Worm (Caenorhabditis elegans): ENCODE measurements around the gene sorb-1.

The sorb-1 gene

DNA sequence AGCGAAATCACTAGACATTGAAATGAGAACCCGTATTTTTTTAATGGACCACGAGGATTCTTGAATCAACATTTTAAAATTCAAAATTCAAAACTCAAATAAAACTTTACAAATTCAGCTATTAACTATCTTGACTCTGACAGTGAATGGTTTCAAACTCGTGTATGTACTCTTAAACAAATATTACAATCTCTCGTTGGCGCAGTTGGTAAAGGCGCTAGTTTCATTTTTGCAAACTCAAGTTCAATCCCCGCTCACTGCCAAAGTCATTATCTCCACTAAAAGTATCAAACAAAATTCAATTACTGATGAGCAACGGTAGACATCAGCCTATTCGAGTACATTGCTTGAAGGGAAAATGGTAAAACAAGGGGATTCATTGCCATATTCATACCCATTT, 48.7 kb upstream of the sorb-1 start (continued):
- TF ChIP-seq zfp-2 (tag; optimal IDR thresholded peaks at IDR 0.05), result no peak
- no peak for TF ChIP-seq mdt-29 (GFP tag; IDR thresholded peaks at IDR 0.05)
- TF ChIP-seq lim-7 (GFP tag; IDR thresholded peaks at IDR 0.05), result peak; percentile 86
- peak; percentile 42 for TF ChIP-seq Y5F2A.4 (GFP tag; optimal IDR thresholded peaks at IDR 0.05)
- TF ChIP-seq cey-2 (tag; optimal IDR thresholded peaks at IDR 0.05; ENCODE audit: borderline replicate concordance, insufficient read depth), result no peak
- no peak for TF ChIP-seq unc-130 (GFP tag; optimal IDR thresholded peaks at IDR 0.05)
- peak; percentile 54 for TF ChIP-seq ztf-7 (tag; optimal IDR thresholded peaks at IDR 0.05)
- TF ChIP-seq R02D3.7 (tag; optimal IDR thresholded peaks at IDR 0.05), result no peak
- no peak for TF ChIP-seq nhr-11 (tag; optimal IDR thresholded peaks at IDR 0.05)
- TF ChIP-seq madf-5 (GFP tag; IDR thresholded peaks at IDR 0.05), result peak; percentile 26 to 45; a peak in 1 of 4 replicates
- TF ChIP-seq mxl-3 (GFP tag; optimal IDR thresholded peaks at IDR 0.05), result peak; percentile 2
- no peak for TF ChIP-seq nhr-76 (tag; optimal IDR thresholded peaks at IDR 0.05)
- TF ChIP-seq dve-1 (tag; optimal IDR thresholded peaks at IDR 0.05; ENCODE audit: insufficient read depth), result no peak
- TF ChIP-seq F10B5.3 (tag; optimal IDR thresholded peaks at IDR 0.05), result no peak
- no peak for TF ChIP-seq dmd-9 (GFP tag; IDR thresholded peaks at IDR 0.05)
- no peak for TF ChIP-seq ces-1 (GFP tag; optimal IDR thresholded peaks at IDR 0.05)
- no peak for TF ChIP-seq mxl-2 (GFP tag; conservative IDR thresholded peaks at IDR 0.05)
- 0 out of 2 replicates have a peak, but pooled peaks have one; percentile 49 for TF ChIP-seq madf-9 (GFP tag; conservative IDR thresholded peaks at IDR 0.05)
- no peak for TF ChIP-seq nhr-48 (tag; optimal IDR thresholded peaks at IDR 0.05)
- TF ChIP-seq T26A8.4 (GFP tag; IDR thresholded peaks at IDR 0.05), result no peak
- peak; percentile 74; the same call in 1 of the 2 replicates for TF ChIP-seq dmd-8 (GFP tag; IDR thresholded peaks at IDR 0.05)
- TF ChIP-seq lin-39 (tag; optimal IDR thresholded peaks at IDR 0.05), result no peak
- TF ChIP-seq egl-43 (GFP tag; IDR thresholded peaks at IDR 0.05), result no peak
- peak in 1 of 2 experiments; percentile 58 for TF ChIP-seq daf-16 (GFP tag; optimal IDR thresholded peaks at IDR 0.05)
- TF ChIP-seq daf-16 (tag; optimal IDR thresholded peaks at IDR 0.05), result peak; percentile 23
- no peak for TF ChIP-seq ceh-82 (tag; optimal IDR thresholded peaks at IDR 0.05)
- TF ChIP-seq duxl-1 (tag; optimal IDR thresholded peaks at IDR 0.05; ENCODE audit: poor library complexity), result no peak
- no peak for TF ChIP-seq php-3 (GFP tag; IDR thresholded peaks at IDR 0.05)
- no peak for TF ChIP-seq dpl-1 (GFP tag; optimal IDR thresholded peaks at IDR 0.05)
- TF ChIP-seq mep-1 (tag; optimal IDR thresholded peaks at IDR 0.05), result no peak
- peak; percentile 77 for TF ChIP-seq aha-1 (tag)
- no peak for TF ChIP-seq snpc-4 (tag; optimal IDR thresholded peaks at IDR 0.05)
- TF ChIP-seq lin-13 (GFP tag; optimal IDR thresholded peaks at IDR 0.05), result no peak
- TF ChIP-seq saeg-2 (GFP tag; IDR thresholded peaks at IDR 0.05), result no peak
- no peak for TF ChIP-seq zip-11 (GFP tag; IDR thresholded peaks at IDR 0.05)
- TF ChIP-seq lin-38 (GFP tag; IDR thresholded peaks at IDR 0.05), result peak; percentile 58
- TF ChIP-seq zfp-3 (GFP tag; conservative IDR thresholded peaks at IDR 0.05), result 0 out of 2 replicates have a peak, but pooled peaks have one; percentile 11
- peak; percentile 58; the same call in 1 of the 2 replicates for TF ChIP-seq pha-4 (GFP tag; IDR thresholded peaks at IDR 0.05)
- TF ChIP-seq pha-4 (tag; optimal IDR thresholded peaks at IDR 0.05), result no peak
- TF ChIP-seq set-16 (GFP tag; IDR thresholded peaks at IDR 0.05), result no peak
- TF ChIP-seq daf-12 (tag; optimal IDR thresholded peaks at IDR 0.05), result no peak
- TF ChIP-seq nhr-102 (tag; optimal IDR thresholded peaks at IDR 0.05), result no peak
- no peak for TF ChIP-seq zag-1 (tag; optimal IDR thresholded peaks at IDR 0.05)
- TF ChIP-seq nhr-77 (tag; optimal IDR thresholded peaks at IDR 0.05), result no peak
- TF ChIP-seq daf-19 (GFP tag; conservative IDR thresholded peaks at IDR 0.05), result no peak
- no peak for TF ChIP-seq skn-1 (tag; optimal IDR thresholded peaks at IDR 0.05)
- TF ChIP-seq ceh-62 (tag; optimal IDR thresholded peaks at IDR 0.05), result no peak
- peak; percentile 34 for TF ChIP-seq mes-2 (tag; optimal IDR thresholded peaks at IDR 0.05; ENCODE audit: poor library complexity, severe bottlenecking)
- TF ChIP-seq spr-3 (GFP tag; optimal IDR thresholded peaks at IDR 0.05), result no peak
- no peak for TF ChIP-seq Y105C5A.15 (GFP tag; IDR thresholded peaks at IDR 0.05)
- no peak for TF ChIP-seq F49E8.2 (tag; optimal IDR thresholded peaks at IDR 0.05; ENCODE audit: borderline replicate concordance)
- no peak for TF ChIP-seq tag-97 (GFP tag; IDR thresholded peaks at IDR 0.05)

Data from whole organism, L4 larva.